Fruit fly (Drosophila melanogaster) whole organism, embryonic: ENCODE results near the gene klar.

Experiments
- CG10462 ChIP-seq: fragments of 200-800 bp; sonication (Bioruptor generic); optimal IDR thresholded peaks from 2 replicates; lab custom pipeline; 2016; ENCODE audit warnings: missing biosample characterization, missing genetic modification characterization
- CG11560 ChIP-seq: fragments of 200-800 bp; sonication (Bioruptor generic); IDR thresholded peaks from 3 replicates; pipeline ENCODE4 v1.3.6; 2022; ENCODE audit warnings: missing biosample characterization, missing genetic modification characterization
- CG12104 ChIP-seq: fragments of 200-800 bp; sonication (Bioruptor generic); optimal IDR thresholded peaks from 3 replicates; lab custom pipeline; 2016; ENCODE audit warnings: missing biosample characterization, missing genetic modification characterization
- CG13296 ChIP-seq: fragments of 200-800 bp; sonication (Bioruptor generic); optimal IDR thresholded peaks from 3 replicates; lab custom pipeline; 2018; ENCODE audit warnings: missing biosample characterization, mild to moderate bottlenecking, missing genetic modification characterization
- CG13424 ChIP-seq: fragments of 200-800 bp; sonication (Bioruptor generic); optimal IDR thresholded peaks from 2 replicates; lab custom pipeline; 2019; ENCODE audit warnings: missing biosample characterization, mild to moderate bottlenecking, missing genetic modification characterization, moderate library complexity
- CG14667 ChIP-seq: fragments of 200-800 bp; sonication (Bioruptor generic); IDR thresholded peaks from 2 replicates; pipeline ENCODE4 v1.3.6; 2022; ENCODE audit warnings: missing biosample characterization, missing genetic modification characterization
- CG14860 ChIP-seq: fragments of 200-800 bp; sonication (Bioruptor generic); IDR thresholded peaks from 3 replicates; pipeline ENCODE4 v1.3.6; 2022; ENCODE audit warnings: missing biosample characterization, missing genetic modification characterization; ENCODE audit not compliant: partially characterized antibody
- CG17328 ChIP-seq: fragments of 200-800 bp; sonication (Bioruptor generic); IDR thresholded peaks from 2 replicates; pipeline ENCODE4 v1.3.6; 2022; ENCODE audit warnings: missing biosample characterization, missing genetic modification characterization
- CG18011 ChIP-seq: fragments of 200-800 bp; sonication (Bioruptor generic); optimal IDR thresholded peaks from 2 replicates; lab custom pipeline; 2017; ENCODE audit warnings: missing biosample characterization, missing genetic modification characterization, mild to moderate bottlenecking, moderate library complexity, missing genotype
- CG2116 ChIP-seq: fragments of 200-800 bp; sonication (Bioruptor generic); optimal IDR thresholded peaks from 3 replicates; lab custom pipeline; 2018; ENCODE audit warnings: missing biosample characterization, mild to moderate bottlenecking, missing genetic modification characterization
- CG2202 ChIP-seq: fragments of 200-800 bp; sonication (Bioruptor generic); optimal IDR thresholded peaks from 2 replicates; lab custom pipeline; 2018; ENCODE audit warnings: missing biosample characterization, mild to moderate bottlenecking, missing genetic modification characterization
- CG31365 ChIP-seq: fragments of 200-800 bp; sonication (Bioruptor generic); optimal IDR thresholded peaks from 2 replicates; lab custom pipeline; 2018; ENCODE audit warnings: missing biosample characterization, mild to moderate bottlenecking, missing genetic modification characterization
- CG32532 ChIP-seq: fragments of 200-800 bp; sonication (Bioruptor generic); IDR thresholded peaks from 2 replicates; pipeline ENCODE4 v1.3.6; 2022; ENCODE audit warnings: missing biosample characterization, missing genetic modification characterization
- CG3838 ChIP-seq: fragments of 200-800 bp; sonication (Bioruptor generic); optimal IDR thresholded peaks from 3 replicates; lab custom pipeline; 2016; ENCODE audit warnings: missing biosample characterization, missing genetic modification characterization
- CG4328 ChIP-seq: fragments of 200-800 bp; sonication (Bioruptor generic); optimal IDR thresholded peaks from 3 replicates; lab custom pipeline; 2017; ENCODE audit warnings: missing biosample characterization, missing genetic modification reagents, missing genetic modification characterization
- CG4404 ChIP-seq: fragments of 200-800 bp; sonication (Bioruptor generic); IDR thresholded peaks from 2 replicates; pipeline ENCODE4 v1.3.6; 2022; ENCODE audit warnings: missing biosample characterization, missing genetic modification characterization
- CG5245 ChIP-seq: fragments of 200-800 bp; sonication (Bioruptor generic); optimal IDR thresholded peaks from 3 replicates; lab custom pipeline; 2016; ENCODE audit warnings: missing biosample characterization, missing genetic modification characterization
- CG6254 ChIP-seq: fragments of 200-800 bp; sonication (Bioruptor generic); optimal IDR thresholded peaks from 3 replicates; lab custom pipeline; 2017; ENCODE audit warnings: mild to moderate bottlenecking, missing biosample characterization, missing genetic modification reagents, missing genetic modification characterization
- CG7839 ChIP-seq: fragments of 200-800 bp; sonication (Bioruptor generic); optimal IDR thresholded peaks from 3 replicates; lab custom pipeline; 2018; ENCODE audit warnings: missing biosample characterization, mild to moderate bottlenecking, missing genetic modification characterization, moderate library complexity
- CTCF ChIP-seq: fragments of 200-800 bp; sonication (Bioruptor generic); optimal IDR thresholded peaks from 2 replicates; lab custom pipeline; 2017; ENCODE audit warnings: missing biosample characterization, mild to moderate bottlenecking, missing genetic modification characterization, moderate library complexity
- D19B ChIP-seq: fragments of 200-800 bp; sonication (Bioruptor generic); optimal IDR thresholded peaks from 2 replicates; lab custom pipeline; 2017; ENCODE audit warnings: missing biosample characterization, mild to moderate bottlenecking, missing genetic modification characterization
- HLHmδ ChIP-seq: fragments of 200-800 bp; sonication (Bioruptor generic); optimal IDR thresholded peaks from 2 replicates; lab custom pipeline; 2018; ENCODE audit warnings: missing biosample characterization, mild to moderate bottlenecking, missing genetic modification characterization, moderate library complexity
- HmgD ChIP-seq: fragments of 200-800 bp; sonication (Bioruptor generic); optimal IDR thresholded peaks from 3 replicates; lab custom pipeline; 2016; ENCODE audit warnings: missing biosample characterization, missing genetic modification characterization
- Neu2 ChIP-seq: fragments of 200-800 bp; sonication (Bioruptor generic); optimal IDR thresholded peaks from 3 replicates; lab custom pipeline; 2016; ENCODE audit warnings: missing biosample characterization, missing genetic modification characterization, borderline replicate concordance
- Pdp1 ChIP-seq, 2 experiments: fragments of 200-800 bp; sonication (Bioruptor generic); optimal IDR thresholded peaks; 3 replicates each; lab custom pipeline; 2016; ENCODE audit warnings: missing biosample characterization in 2 of 2, missing genetic modification characterization in 2 of 2, mild to moderate bottlenecking in 1 of 2, moderate library complexity in 1 of 2
- Spps ChIP-seq: fragments of 200-800 bp; sonication (Bioruptor generic); optimal IDR thresholded peaks from 2 replicates; lab custom pipeline; 2018; ENCODE audit warnings: missing biosample characterization, mild to moderate bottlenecking, missing genetic modification characterization
- Trl ChIP-seq, 3 experiments: fragments of >200 bp in 2 of 3; fragments of 200-800 bp in 1 of 3; sonication (Bioruptor generic) in 1 of 3; optimal IDR thresholded peaks; 2 replicates in 1 of 3; 3 replicates in 2 of 3; lab custom pipeline; 2016 to 2017; ENCODE audit warnings: missing biosample characterization in 1 of 3, missing genetic modification characterization in 1 of 3
- Vsx1 ChIP-seq: fragments of 200-800 bp; sonication (Bioruptor generic); optimal IDR thresholded peaks from 2 replicates; lab custom pipeline; 2017; ENCODE audit warnings: missing biosample characterization, mild to moderate bottlenecking, missing genetic modification characterization, missing genetic modification reagents
- ase ChIP-seq: fragments of 200-800 bp; sonication (Bioruptor generic); IDR thresholded peaks from 3 replicates; pipeline ENCODE4 v1.3.6; 2022; ENCODE audit warnings: missing biosample characterization, missing genetic modification characterization
- bigmax ChIP-seq: fragments of 200-800 bp; sonication (Bioruptor generic); optimal IDR thresholded peaks from 2 replicates; lab custom pipeline; 2018; ENCODE audit warnings: missing biosample characterization, mild to moderate bottlenecking, missing genetic modification characterization
- crol ChIP-seq: fragments of 200-800 bp; sonication (Bioruptor generic); IDR thresholded peaks from 2 replicates; pipeline ENCODE4 v1.3.6; 2022; ENCODE audit warnings: missing biosample characterization, missing genetic modification characterization
- da ChIP-seq: fragments of 200-800 bp; sonication (Bioruptor generic); optimal IDR thresholded peaks from 2 replicates; lab custom pipeline; 2016; ENCODE audit warnings: missing biosample characterization, missing genetic modification characterization
- dan ChIP-seq: fragments of 200-800 bp; sonication (Bioruptor generic); IDR thresholded peaks from 2 replicates; pipeline ENCODE4 v1.3.6; 2022; ENCODE audit warnings: missing biosample characterization, missing genetic modification characterization
- dysf ChIP-seq: fragments of 200-800 bp; sonication (Bioruptor generic); IDR thresholded peaks from 3 replicates; pipeline ENCODE4 v1.3.6; 2022; ENCODE audit warnings: missing biosample characterization, missing genetic modification characterization
- grau ChIP-seq: fragments of 200-800 bp; optimal IDR thresholded peaks from 3 replicates; lab custom pipeline; 2019; ENCODE audit warnings: missing biosample characterization, mild to moderate bottlenecking, missing genetic modification characterization, moderate library complexity
- grn ChIP-seq: fragments of 200-800 bp; sonication (Bioruptor generic); optimal IDR thresholded peaks from 3 replicates; lab custom pipeline; 2017; ENCODE audit warnings: missing biosample characterization, missing genetic modification characterization
- nerfin-1 ChIP-seq: fragments of 200-800 bp; sonication (Bioruptor generic); optimal IDR thresholded peaks from 3 replicates; lab custom pipeline; 2019; ENCODE audit warnings: missing biosample characterization, mild to moderate bottlenecking, missing genetic modification characterization, moderate library complexity
- onecut ChIP-seq: fragments of 200-800 bp; sonication (Bioruptor generic); IDR thresholded peaks from 2 replicates; pipeline ENCODE4 v1.3.6; 2022; ENCODE audit warnings: missing biosample characterization, missing genetic modification characterization
- peb ChIP-seq: fragments of 200-800 bp; sonication (Bioruptor generic); IDR thresholded peaks from 2 replicates; pipeline ENCODE4 v1.3.6; 2022; ENCODE audit warnings: missing biosample characterization, missing genetic modification characterization
- psq ChIP-seq: fragments of 200-800 bp; sonication (Bioruptor generic); optimal IDR thresholded peaks from 2 replicates; lab custom pipeline; 2017; ENCODE audit warnings: missing biosample characterization, missing genetic modification characterization
- ro ChIP-seq: fragments of 200-800 bp; sonication (Bioruptor generic); IDR thresholded peaks from 2 replicates; pipeline ENCODE4 v1.3.6; 2022; ENCODE audit warnings: missing biosample characterization, missing genetic modification characterization
- run ChIP-seq: fragments of 200-800 bp; sonication (Bioruptor generic); optimal IDR thresholded peaks from 3 replicates; lab custom pipeline; 2018; ENCODE audit warnings: missing biosample characterization, mild to moderate bottlenecking, missing genetic modification characterization
- slp2 ChIP-seq: fragments of 200-800 bp; sonication (Bioruptor generic); optimal IDR thresholded peaks from 2 replicates; lab custom pipeline; 2016; ENCODE audit warnings: missing biosample characterization, missing genetic modification characterization
- ssp ChIP-seq: fragments of 200-800 bp; sonication (Bioruptor generic); IDR thresholded peaks from 2 replicates; pipeline ENCODE4 v1.3.6; 2022; ENCODE audit warnings: missing biosample characterization, missing genetic modification characterization
- stc ChIP-seq: fragments of 200-800 bp; sonication (Bioruptor generic); IDR thresholded peaks from 2 replicates; pipeline ENCODE4 v1.3.6; 2022; ENCODE audit warnings: missing biosample characterization, missing genetic modification characterization
- tap ChIP-seq: fragments of 200-800 bp; optimal IDR thresholded peaks from 3 replicates; lab custom pipeline; 2019; ENCODE audit warnings: missing biosample characterization, mild to moderate bottlenecking, missing genetic modification characterization, moderate library complexity
- twi ChIP-seq: fragments of 200-800 bp; optimal IDR thresholded peaks from 2 replicates; lab custom pipeline; 2019; ENCODE audit warnings: missing biosample characterization, mild to moderate bottlenecking, missing genetic modification characterization, moderate library complexity
- tx ChIP-seq: fragments of 200-800 bp; sonication (Bioruptor generic); optimal IDR thresholded peaks from 2 replicates; lab custom pipeline; 2016; ENCODE audit warnings: missing biosample characterization, missing genetic modification characterization
- yki ChIP-seq: fragments of >200 bp; optimal IDR thresholded peaks from 3 replicates; lab custom pipeline; 2018
- zf30C ChIP-seq: fragments of 200-800 bp; sonication (Bioruptor generic); optimal IDR thresholded peaks from 3 replicates; lab custom pipeline; 2018; ENCODE audit warnings: missing biosample characterization, mild to moderate bottlenecking, missing genetic modification characterization
- zfh1 ChIP-seq: fragments of 200-800 bp; sonication (Bioruptor generic); IDR thresholded peaks from 3 replicates; pipeline ENCODE4 v1.3.6; 2022; ENCODE audit warnings: missing biosample characterization, missing genetic modification characterization

klar gene

DNA sequence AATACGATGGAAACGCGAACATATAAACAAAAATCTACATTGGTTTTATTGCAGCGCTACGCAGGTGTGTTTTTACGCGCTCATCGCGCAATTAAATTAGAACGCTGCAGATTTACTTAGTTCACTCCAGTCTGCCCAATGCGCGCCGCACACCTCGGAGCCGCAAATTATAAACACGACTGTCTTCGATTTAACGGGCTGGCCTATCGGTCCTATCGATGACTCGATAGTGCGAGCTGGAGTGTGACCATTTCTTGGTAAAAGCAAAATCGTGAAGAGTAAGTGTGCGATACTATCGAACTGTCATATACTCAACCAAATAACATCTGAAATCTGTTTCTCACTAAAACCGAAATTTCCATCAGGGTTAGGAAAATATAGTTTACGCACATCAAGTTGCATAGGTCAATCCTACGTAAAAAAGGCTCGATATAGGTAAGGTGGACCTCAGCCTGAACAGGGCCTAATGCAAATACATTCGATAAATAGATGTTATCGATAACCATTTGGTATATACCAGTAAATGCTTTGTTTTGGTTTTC is at the start of gene klar, which contains the start of gene BORCS6 (continued):
- TF ChIP-seq CG18011 (GFP tag; lab: Kevin White, UChicago): peak; percentile 43
- peak; percentile 23 for TF ChIP-seq CG5245 (GFP tag; lab: Kevin White, UChicago)
- no peak for TF ChIP-seq ase (GFP tag; lab: Robert Waterston, UW)
- TF ChIP-seq grn: peak; percentile 26
- peak; percentile 91 for TF ChIP-seq HLHmδ (GFP tag; lab: Kevin White, UChicago)
- TF ChIP-seq Vsx1 (GFP tag; lab: Kevin White, UChicago): peak; percentile 6
- peak; percentile 11; the same call in 1 of the 2 replicates for TF ChIP-seq CG17328 (GFP tag; lab: Robert Waterston, UW)
- peak; percentile 99 for TF ChIP-seq CG11560 (tag; lab: Robert Waterston, UW)
- no peak for TF ChIP-seq tap (tag; lab: Kevin White, UChicago)
- TF ChIP-seq CG6254 (GFP tag; lab: Kevin White, UChicago): no peak
- TF ChIP-seq dysf (GFP tag; lab: Robert Waterston, UW): peak; percentile 42; the same call in 1 of the 3 replicates
- no peak for TF ChIP-seq CG4328 (GFP tag; lab: Kevin White, UChicago)
- TF ChIP-seq CG4404 (GFP tag; lab: Robert Waterston, UW): no peak
- TF ChIP-seq psq (GFP tag; lab: Kevin White, UChicago): no peak
- TF ChIP-seq CG2116 (GFP tag; lab: Kevin White, UChicago): peak; percentile 93
- TF ChIP-seq crol (GFP tag; lab: Robert Waterston, UW): no peak
- TF ChIP-seq CG3838 (GFP tag; lab: Kevin White, UChicago): no peak
- peak; percentile 63 for TF ChIP-seq grau
- TF ChIP-seq CG31365 (tag; lab: Kevin White, UChicago): no peak
- TF ChIP-seq peb (GFP tag; lab: Robert Waterston, UW): 0 out of 2 replicates have a peak, but pooled peaks have one; percentile 8
- TF ChIP-seq Pdp1 (GFP tag; optimal IDR thresholded peaks at IDR 0.05; lab: Kevin White, UChicago): peak; percentile 50 to 70
- peak; percentile 64 for TF ChIP-seq CG13424
- TF ChIP-seq zf30C (GFP tag; lab: Kevin White, UChicago): no peak
- TF ChIP-seq CG7839 (tag; lab: Kevin White, UChicago): peak; percentile 55
- TF ChIP-seq CG13296 (GFP tag; lab: Kevin White, UChicago): peak; percentile 61
- TF ChIP-seq onecut (GFP tag; lab: Robert Waterston, UW): peak; percentile 54
- peak; percentile 28 for TF ChIP-seq da (GFP tag; lab: Kevin White, UChicago)
- no peak for TF ChIP-seq yki
- TF ChIP-seq CG14667 (GFP tag; lab: Robert Waterston, UW): no peak
- TF ChIP-seq zfh1 (GFP tag; lab: Robert Waterston, UW): peak; percentile 20; the same call in 1 of the 3 replicates
- no peak for TF ChIP-seq dan (GFP tag; lab: Robert Waterston, UW)
- TF ChIP-seq CG2202 (tag; lab: Kevin White, UChicago): peak; percentile 39
- 0 out of 2 replicates have a peak, but pooled peaks have one; percentile 7 for TF ChIP-seq stc (GFP tag; lab: Robert Waterston, UW)
- TF ChIP-seq CG10462 (GFP tag; lab: Kevin White, UChicago): no peak
- TF ChIP-seq nerfin-1 (tag; lab: Kevin White, UChicago): peak; percentile 45
- TF ChIP-seq ssp (GFP tag; lab: Robert Waterston, UW): peak; percentile 93
- peak; percentile 62 for TF ChIP-seq slp2 (GFP tag; lab: Kevin White, UChicago)
- peak; percentile 64 for TF ChIP-seq tx (GFP tag; lab: Kevin White, UChicago)
- TF ChIP-seq ro (GFP tag; lab: Robert Waterston, UW): no peak
- TF ChIP-seq HmgD: peak; percentile 68
- peak; percentile 52 for TF ChIP-seq CTCF (GFP tag; lab: Kevin White, UChicago)
- peak; percentile 97 for TF ChIP-seq CG14860 (GFP tag; lab: Robert Waterston, UW)
- TF ChIP-seq bigmax (GFP tag; lab: Kevin White, UChicago): no peak
- peak; percentile 29 for TF ChIP-seq run (tag; lab: Kevin White, UChicago)
- TF ChIP-seq CG12104 (GFP tag; lab: Kevin White, UChicago): no peak
- no peak for TF ChIP-seq Neu2 (GFP tag; lab: Kevin White, UChicago)
- peak in 1 of 2 experiments; percentile 13 for TF ChIP-seq Trl (optimal IDR thresholded peaks at IDR 0.05; lab: Kevin White, UChicago)
- peak; percentile 59 for TF ChIP-seq Trl (GFP tag; optimal IDR thresholded peaks at IDR 0.05; lab: Kevin White, UChicago)
- TF ChIP-seq twi: peak; percentile 37
- TF ChIP-seq Spps: no peak
- TF ChIP-seq D19B: no peak
- TF ChIP-seq CG32532: peak; percentile 77
